Fruit fly (Drosophila melanogaster) Kc167 (cell line): ENCODE measurements around the gene sra.

ENCODE experiments used
- insv ChIP-seq: fragments of >200 bp; optimal IDR thresholded peaks from 3 replicates; lab custom pipeline; 2018; ENCODE audit warnings: missing external identifiers
- ttk ChIP-seq: sonication (Bioruptor generic); optimal IDR thresholded peaks from 2 replicates; lab custom pipeline; 2017; ENCODE audit warnings: missing external identifiers

DNA sequence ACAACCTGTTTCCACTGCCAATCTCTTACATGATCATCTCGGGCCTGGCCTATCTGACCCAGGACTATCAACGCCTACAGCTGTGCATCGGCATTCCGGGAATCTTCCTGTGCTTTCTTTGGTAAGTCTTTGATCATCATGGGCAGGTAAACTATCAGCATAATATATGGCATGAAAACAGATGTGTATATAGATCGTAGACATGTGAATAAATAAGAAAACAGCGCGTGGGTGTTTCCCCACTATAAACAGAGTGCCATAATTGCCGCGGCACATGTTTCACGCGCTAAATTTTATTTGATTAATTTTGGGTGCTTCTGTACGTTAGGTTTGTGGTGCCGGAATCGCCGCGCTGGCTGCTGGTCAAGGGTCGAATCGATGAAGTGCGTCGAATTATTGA is 18.7 kb upstream of the sra start:
- TF ChIP-seq ttk (lab: Kevin White, UChicago) = no peak
- no peak for TF ChIP-seq insv (lab: Kevin White, UChicago)
